Fruit fly (Drosophila melanogaster): ENCODE measurements around the gene CG2747.

- TF ChIP-seq EcR (GFP tag; optimal IDR thresholded peaks at IDR 0.05) (no peak), psq (optimal IDR thresholded peaks at IDR 0.05) (no peak), usp (GFP tag; optimal IDR thresholded peaks at IDR 0.05) (no peak), pan (optimal IDR thresholded peaks at IDR 0.05) (no peak), CG8478 (optimal IDR thresholded peaks at IDR 0.05) (no peak)
Observed at dm6 chr3R:7994629-7995028, 36.0 kb downstream of the CG2747 start.

Measured in whole organism.